Worm (Caenorhabditis elegans): Measurements from ENCODE around the gene tomm-7.

DNA sequence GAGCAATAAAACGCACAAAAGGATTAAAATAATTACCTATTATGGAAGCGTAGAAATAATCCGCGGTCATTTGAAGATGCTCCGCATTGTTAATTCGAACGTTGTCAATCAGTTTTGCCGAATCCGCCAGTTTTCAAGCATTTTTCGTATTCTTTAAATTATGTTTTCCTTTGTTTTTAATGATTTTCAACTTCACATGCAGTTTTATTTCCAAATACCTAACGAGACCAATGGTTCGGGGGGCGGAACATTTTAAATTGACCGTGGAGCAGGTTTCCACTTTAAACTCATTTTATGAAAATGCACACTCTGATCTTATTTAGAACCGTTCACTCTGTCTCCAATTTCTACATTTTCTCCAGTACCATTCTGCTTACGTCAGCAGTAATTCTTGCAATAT is 35.3 kb downstream of the tomm-7 start, which contains the start of gene ZK688.4:
- no peak for TF ChIP-seq ets-5 (GFP tag; IDR thresholded peaks at IDR 0.05)
- no peak for TF ChIP-seq egl-27 (tag; optimal IDR thresholded peaks at IDR 0.05)
- no peak for TF ChIP-seq nhr-12 (tag; optimal IDR thresholded peaks at IDR 0.05)
- no peak for TF ChIP-seq efl-1 (optimal IDR thresholded peaks at IDR 0.05)
- no peak for TF ChIP-seq efl-1 (GFP tag; optimal IDR thresholded peaks at IDR 0.05 in 1 of 2)
- TF ChIP-seq nhr-20 (tag; optimal IDR thresholded peaks at IDR 0.05): no peak
- no peak for TF ChIP-seq efl-3 (GFP tag; optimal IDR thresholded peaks at IDR 0.05)
- no peak for TF ChIP-seq skn-1 (tag; optimal IDR thresholded peaks at IDR 0.05)
- no peak for TF ChIP-seq ztf-4 (tag; optimal IDR thresholded peaks at IDR 0.05)
- no peak for TF ChIP-seq unc-30 (tag; optimal IDR thresholded peaks at IDR 0.05)
- TF ChIP-seq unc-62 (GFP tag; optimal IDR thresholded peaks at IDR 0.05): no peak
